Fruit fly (Drosophila melanogaster) whole organism, prepupa: ENCODE data around the gene Tpl94D.

Source experiments
- Blimp-1 ChIP-seq: fragments of 200-800 bp; sonication (Bioruptor generic); optimal IDR thresholded peaks from 3 replicates; lab custom pipeline; 2017; ENCODE audit warnings: missing biosample characterization, missing genetic modification characterization, mild to moderate bottlenecking, moderate library complexity, missing genetic modification reagents
- CG10631 ChIP-seq: fragments of 200-800 bp; sonication (Bioruptor generic); optimal IDR thresholded peaks from 2 replicates; lab custom pipeline; 2016; ENCODE audit warnings: missing biosample characterization, missing genetic modification characterization
- CG10669 ChIP-seq: fragments of 200-800 bp; sonication (Bioruptor generic); optimal IDR thresholded peaks from 3 replicates; lab custom pipeline; 2018; ENCODE audit warnings: missing biosample characterization, mild to moderate bottlenecking, missing genetic modification characterization, moderate library complexity
- CG11294 ChIP-seq: fragments of 200-800 bp; sonication (Bioruptor generic); IDR thresholded peaks from 2 replicates; pipeline ENCODE4 v1.3.6; 2022; ENCODE audit warnings: missing biosample characterization, missing genetic modification characterization
- CG11762 ChIP-seq: fragments of 200-800 bp; sonication (Bioruptor generic); optimal IDR thresholded peaks from 3 replicates; lab custom pipeline; 2016; ENCODE audit warnings: missing biosample characterization, missing genetic modification characterization; ENCODE audit not compliant: insufficient read depth
- CG1621 ChIP-seq: fragments of 200-800 bp; sonication (Bioruptor generic); optimal IDR thresholded peaks from 3 replicates; lab custom pipeline; 2018; ENCODE audit warnings: missing biosample characterization, mild to moderate bottlenecking, missing genetic modification characterization
- CG16779 ChIP-seq: fragments of 200-800 bp; sonication (Bioruptor generic); optimal IDR thresholded peaks from 3 replicates; lab custom pipeline; 2017; ENCODE audit warnings: missing biosample characterization, mild to moderate bottlenecking, missing genetic modification characterization
- CG32006 ChIP-seq: fragments of 200-800 bp; sonication (Bioruptor generic); optimal IDR thresholded peaks from 3 replicates; lab custom pipeline; 2017; ENCODE audit warnings: missing biosample characterization, mild to moderate bottlenecking, missing genetic modification characterization
- CG34406 ChIP-seq: fragments of 200-800 bp; sonication (Bioruptor generic); optimal IDR thresholded peaks from 3 replicates; lab custom pipeline; 2016; ENCODE audit warnings: missing biosample characterization, missing genetic modification characterization
- CG3919 ChIP-seq: fragments of 200-800 bp; sonication (Bioruptor generic); optimal IDR thresholded peaks from 3 replicates; lab custom pipeline; 2016; ENCODE audit warnings: missing biosample characterization, missing genetic modification characterization
- CG6163 ChIP-seq: fragments of 200-800 bp; sonication (Bioruptor generic); IDR thresholded peaks from 3 replicates; pipeline ENCODE4 v1.3.6; 2022; ENCODE audit warnings: missing biosample characterization, missing genetic modification characterization
- CG6276 ChIP-seq: fragments of 200-800 bp; sonication (Bioruptor generic); optimal IDR thresholded peaks from 2 replicates; lab custom pipeline; 2017; ENCODE audit warnings: missing biosample characterization, mild to moderate bottlenecking, missing genetic modification characterization
- CG6792 ChIP-seq: fragments of 200-800 bp; sonication (Bioruptor generic); optimal IDR thresholded peaks from 3 replicates; lab custom pipeline; 2016; ENCODE audit warnings: missing biosample characterization, missing genetic modification characterization
- CG6854 ChIP-seq: fragments of 200-800 bp; sonication (Bioruptor generic); optimal IDR thresholded peaks from 2 replicates; lab custom pipeline; 2017; ENCODE audit warnings: missing biosample characterization, mild to moderate bottlenecking, missing genetic modification characterization
- CG7368 ChIP-seq: fragments of 200-800 bp; sonication (Bioruptor generic); optimal IDR thresholded peaks from 3 replicates; lab custom pipeline; 2016; ENCODE audit warnings: missing biosample characterization, missing genetic modification characterization
- CG8319 ChIP-seq: fragments of 200-800 bp; sonication (Bioruptor generic); optimal IDR thresholded peaks from 3 replicates; lab custom pipeline; 2016; ENCODE audit warnings: missing biosample characterization, missing genetic modification characterization
- CG8632 ChIP-seq: fragments of 200-800 bp; sonication (Bioruptor generic); optimal IDR thresholded peaks from 3 replicates; lab custom pipeline; 2016; ENCODE audit warnings: missing biosample characterization, missing genetic modification characterization
- Eip78C ChIP-seq: fragments of 200-800 bp; sonication (Bioruptor generic); peaks from one replicate; lab custom pipeline; 2016; ENCODE audit warnings: missing biosample characterization, missing genetic modification characterization
- Ets96B ChIP-seq: fragments of 200-800 bp; optimal IDR thresholded peaks from 2 replicates; lab custom pipeline; 2019; ENCODE audit warnings: missing biosample characterization, mild to moderate bottlenecking, missing genetic modification characterization, moderate library complexity
- Gug ChIP-seq: fragments of 200-800 bp; sonication (Bioruptor generic); IDR thresholded peaks from 2 replicates; pipeline ENCODE4 v1.3.6; 2022; ENCODE audit warnings: missing biosample characterization, missing genetic modification characterization
- Hr38 ChIP-seq: sonication (Bioruptor generic); optimal IDR thresholded peaks from 2 replicates; lab custom pipeline; 2016; ENCODE audit warnings: missing biosample characterization, missing genetic modification characterization
- Hr39 ChIP-seq: fragments of 200-800 bp; sonication (Bioruptor generic); optimal IDR thresholded peaks from 2 replicates; lab custom pipeline; 2016; ENCODE audit warnings: missing biosample characterization, missing genetic modification characterization
- Hr4 ChIP-seq: fragments of 200-800 bp; sonication (Bioruptor generic); optimal IDR thresholded peaks from 3 replicates; lab custom pipeline; 2016; ENCODE audit warnings: missing biosample characterization, missing genetic modification characterization
- OdsH ChIP-seq: fragments of 200-800 bp; sonication (Bioruptor generic); optimal IDR thresholded peaks from 3 replicates; lab custom pipeline; 2016; ENCODE audit warnings: missing biosample characterization, missing genetic modification characterization
- Smox ChIP-seq: fragments of 200-800 bp; sonication (Bioruptor generic); optimal IDR thresholded peaks from 3 replicates; lab custom pipeline; 2016; ENCODE audit warnings: missing biosample characterization, missing genetic modification characterization
- acj6 ChIP-seq: fragments of 200-800 bp; sonication (Bioruptor generic); optimal IDR thresholded peaks from 3 replicates; lab custom pipeline; 2016; ENCODE audit warnings: missing biosample characterization, missing genetic modification characterization
- cyc ChIP-seq: fragments of 200-800 bp; sonication (Bioruptor generic); optimal IDR thresholded peaks from 3 replicates; lab custom pipeline; 2016; ENCODE audit warnings: missing biosample characterization, missing genetic modification characterization
- dac ChIP-seq: fragments of 200-800 bp; sonication (Bioruptor generic); optimal IDR thresholded peaks from 2 replicates; lab custom pipeline; 2017; ENCODE audit warnings: missing biosample characterization, mild to moderate bottlenecking, missing genetic modification characterization
- dsx ChIP-seq: fragments of 200-800 bp; optimal IDR thresholded peaks from 3 replicates; lab custom pipeline; 2019; ENCODE audit warnings: missing biosample characterization, mild to moderate bottlenecking, missing genetic modification characterization, moderate library complexity; ENCODE audit not compliant: poor library complexity, severe bottlenecking
- fkh ChIP-seq: fragments of 200-800 bp; sonication (Bioruptor generic); optimal IDR thresholded peaks from 3 replicates; lab custom pipeline; 2017; ENCODE audit warnings: missing biosample characterization, mild to moderate bottlenecking, missing genetic modification characterization, moderate library complexity
- net ChIP-seq: fragments of 200-800 bp; sonication (Bioruptor generic); optimal IDR thresholded peaks from 3 replicates; lab custom pipeline; 2016; ENCODE audit warnings: missing biosample characterization, missing genetic modification characterization
- pdm3 ChIP-seq: fragments of 200-800 bp; sonication (Bioruptor generic); optimal IDR thresholded peaks from 3 replicates; lab custom pipeline; 2016; ENCODE audit warnings: missing biosample characterization, missing genetic modification characterization
- svp ChIP-seq: fragments of 200-800 bp; sonication (Bioruptor generic); peaks from one replicate; lab custom pipeline; 2016; ENCODE audit warnings: missing biosample characterization, missing genetic modification characterization
- topi ChIP-seq: fragments of 200-800 bp; sonication (Bioruptor generic); optimal IDR thresholded peaks from 3 replicates; lab custom pipeline; 2016; ENCODE audit warnings: missing biosample characterization, missing genetic modification characterization
- vri ChIP-seq: fragments of 200-800 bp; sonication (Bioruptor generic); optimal IDR thresholded peaks from 3 replicates; lab custom pipeline; 2016; ENCODE audit warnings: missing biosample characterization, mild to moderate bottlenecking, missing genetic modification characterization

Tpl94D gene

DNA sequence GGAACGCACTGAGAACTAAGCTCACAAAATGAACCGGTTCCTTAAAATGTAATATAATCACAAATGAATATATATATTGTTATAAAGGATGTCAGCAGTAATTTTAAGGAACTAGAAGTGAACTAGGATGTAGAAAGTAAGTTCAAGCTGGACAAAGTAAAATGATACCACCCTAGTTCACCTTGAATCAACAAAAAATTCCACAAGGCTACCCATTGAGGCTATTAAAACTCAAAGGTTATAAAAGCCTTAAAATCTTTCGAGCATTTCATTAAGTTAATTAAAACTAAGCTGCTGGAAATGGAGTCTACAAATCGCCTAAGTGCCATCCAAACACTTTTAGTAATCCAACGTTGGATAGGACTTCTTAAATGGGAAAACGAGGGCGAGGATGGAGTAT is 22.9 kb downstream of the Tpl94D start, which contains the start of gene Or94b:
TSS of gene Or94b (plus strand) at position 301 of the 400 bp plus-strand sequence.
- no peak for TF ChIP-seq Eip78C
- no peak for TF ChIP-seq Hr4
- TF ChIP-seq CG11762 (GFP tag; lab: Kevin White, UChicago), result no peak
- no peak for TF ChIP-seq Hr39 (GFP tag; lab: Kevin White, UChicago)
- no peak for TF ChIP-seq Ets96B (tag; lab: Kevin White, UChicago)
- no peak for TF ChIP-seq CG6163 (GFP tag; lab: Robert Waterston, UW)
- TF ChIP-seq CG8632, result no peak
- TF ChIP-seq acj6 (GFP tag; lab: Kevin White, UChicago), result no peak
- no peak for TF ChIP-seq CG8319 (GFP tag; lab: Kevin White, UChicago)
- TF ChIP-seq CG10631 (GFP tag; lab: Kevin White, UChicago), result no peak
- no peak for TF ChIP-seq CG6854 (GFP tag; lab: Kevin White, UChicago)
- TF ChIP-seq cyc (GFP tag; lab: Kevin White, UChicago), result no peak
- no peak for TF ChIP-seq Gug (GFP tag; lab: Robert Waterston, UW)
- TF ChIP-seq CG7368, result no peak
- no peak for TF ChIP-seq CG11294 (GFP tag; lab: Robert Waterston, UW)
- no peak for TF ChIP-seq CG6792 (GFP tag; lab: Kevin White, UChicago)
- TF ChIP-seq, all 60 proteins: peak for 0

DNA sequence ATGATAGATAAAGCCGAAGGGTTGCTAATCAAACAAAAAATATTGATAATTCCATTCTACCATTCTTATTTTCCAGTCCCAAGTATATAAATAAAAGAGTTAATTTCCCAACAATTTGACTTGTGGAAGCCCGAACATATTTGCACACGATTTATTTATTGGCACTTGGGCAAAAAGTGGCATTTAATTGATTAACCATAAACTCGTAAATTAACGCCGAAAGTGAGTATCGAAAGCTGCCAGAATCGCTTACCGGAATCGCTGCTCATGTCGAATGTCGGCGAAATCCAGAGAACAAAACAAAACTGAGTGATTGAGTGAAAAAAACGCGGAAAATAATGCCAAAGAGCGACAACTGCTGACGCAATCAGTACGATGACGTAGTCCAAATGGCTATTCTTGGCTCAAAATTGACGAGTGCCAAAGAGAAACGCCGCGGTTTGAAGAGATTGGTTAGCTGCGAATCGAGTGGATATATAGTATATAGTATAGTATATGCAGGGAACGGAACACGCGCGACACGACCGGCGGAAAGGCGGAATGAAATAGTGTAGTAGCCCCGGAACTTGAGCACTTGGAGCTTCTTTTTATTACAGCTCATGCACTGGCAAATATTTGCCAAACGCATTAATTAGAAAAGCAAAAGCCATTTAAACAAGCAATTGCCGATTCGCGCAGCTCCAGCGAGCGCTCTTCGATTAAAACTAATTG is 32.0 kb downstream of the Tpl94D start, which contains the start of gene Nha2:
TSS of gene Nha2 (minus strand) at position 617 of the 711 bp plus-strand sequence.
- TF ChIP-seq svp (GFP tag; lab: Kevin White, UChicago) (peak; percentile 40), CG1621 (tag; lab: Kevin White, UChicago) (no peak), Eip78C (peak; percentile 11), CG3919 (no peak), Hr38 (GFP tag; lab: Kevin White, UChicago) (no peak), CG6276 (GFP tag; lab: Kevin White, UChicago) (no peak)

DNA sequence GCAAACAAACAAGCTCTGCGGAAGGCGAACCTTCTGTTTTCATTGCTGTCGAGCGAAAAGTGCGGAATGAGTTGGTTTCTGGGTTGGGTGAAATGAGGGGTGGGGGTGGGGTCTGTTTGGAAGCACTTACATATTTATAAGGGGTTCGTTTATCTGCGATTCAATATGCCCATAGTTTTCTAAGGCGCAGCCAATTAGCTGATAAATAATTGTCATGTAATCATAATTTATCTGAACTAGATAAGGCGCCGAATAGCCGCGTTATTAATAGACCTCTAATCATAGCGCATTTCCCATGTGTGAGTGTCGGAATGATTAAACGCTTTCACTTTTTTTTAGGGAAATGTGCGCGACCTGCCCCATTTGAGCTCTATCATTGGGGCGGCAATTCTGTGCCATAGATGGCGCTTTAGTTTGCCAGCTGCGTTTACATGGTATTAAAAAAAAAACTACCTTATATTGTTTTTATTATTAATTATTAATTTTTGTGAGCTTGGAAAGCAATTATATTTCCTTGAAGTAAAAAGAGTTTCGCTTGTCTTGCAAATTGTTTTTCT is 32.6 kb downstream of the Tpl94D start:
- peak; percentile 39 for TF ChIP-seq fkh (GFP tag; lab: Kevin White, UChicago)
- no peak for TF ChIP-seq cyc (GFP tag; lab: Kevin White, UChicago)
- TF ChIP-seq, all 60 proteins: peak for 1

DNA sequence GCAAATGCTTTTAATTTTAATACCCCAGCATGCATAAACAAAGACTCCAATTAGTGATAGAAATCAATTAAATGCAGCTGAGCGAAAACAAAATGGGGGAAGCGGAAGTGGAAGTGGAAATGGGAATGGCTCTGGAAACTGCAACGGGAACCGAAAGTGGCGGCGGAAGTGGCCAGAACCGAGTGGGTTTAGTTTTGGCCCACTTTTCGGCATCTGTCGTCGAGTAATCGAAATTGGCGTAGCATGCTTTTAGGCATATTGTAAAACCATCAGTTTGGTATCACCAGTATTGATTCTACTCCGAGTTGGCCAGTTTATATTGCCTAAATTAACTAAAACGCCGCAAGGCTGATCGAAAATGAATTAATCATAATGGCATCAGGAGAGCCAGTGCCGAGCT is 38.1 kb downstream of the Tpl94D start:
- peak; percentile 22 for TF ChIP-seq OdsH (GFP tag; lab: Kevin White, UChicago)
- no peak for TF ChIP-seq CG11762 (GFP tag; lab: Kevin White, UChicago)
- TF ChIP-seq CG10669 (GFP tag; lab: Kevin White, UChicago), result peak; percentile 7
- peak; percentile 0 for TF ChIP-seq pdm3 (GFP tag; lab: Kevin White, UChicago)
- peak; percentile 57 for TF ChIP-seq Eip78C
- TF ChIP-seq CG10631 (GFP tag; lab: Kevin White, UChicago), result no peak
- no peak for TF ChIP-seq dsx (GFP tag; lab: Kevin White, UChicago)
- TF ChIP-seq Smox (GFP tag; lab: Kevin White, UChicago), result no peak
- TF ChIP-seq Blimp-1, result no peak
- no peak for TF ChIP-seq CG16779 (tag; lab: Kevin White, UChicago)
- TF ChIP-seq CG32006 (GFP tag; lab: Kevin White, UChicago), result peak; percentile 13
- TF ChIP-seq topi (GFP tag; lab: Kevin White, UChicago), result no peak
- peak; percentile 14 for TF ChIP-seq CG34406 (GFP tag; lab: Kevin White, UChicago)
- no peak for TF ChIP-seq vri
- TF ChIP-seq svp (GFP tag; lab: Kevin White, UChicago), result no peak
- no peak for TF ChIP-seq dac (GFP tag; lab: Kevin White, UChicago)
- TF ChIP-seq net, result peak; percentile 32
- TF ChIP-seq CG6163 (GFP tag; lab: Robert Waterston, UW), result peak; percentile 43; the same call in 2 of the 3 replicates
